Fruit fly (Drosophila melanogaster) whole organism, embryonic: ENCODE results near the gene CG16749.

ENCODE experiments used
- Abd-B ChIP-seq: fragments of 200-800 bp; sonication (Bioruptor generic); optimal IDR thresholded peaks from 2 replicates; lab custom pipeline; 2018; ENCODE audit warnings: missing biosample characterization, mild to moderate bottlenecking, missing genetic modification characterization, moderate library complexity
- CG10959 ChIP-seq: fragments of 200-800 bp; sonication (Bioruptor generic); IDR thresholded peaks from 2 replicates; pipeline ENCODE4 v1.3.6; 2022; ENCODE audit warnings: missing biosample characterization, missing genetic modification characterization
- CG14965 ChIP-seq: fragments of 200-800 bp; sonication (Bioruptor generic); optimal IDR thresholded peaks from 2 replicates; lab custom pipeline; 2016; ENCODE audit warnings: missing biosample characterization, missing genetic modification characterization, borderline replicate concordance
- CG15011 ChIP-seq: fragments of 200-800 bp; sonication (Bioruptor generic); optimal IDR thresholded peaks from 3 replicates; lab custom pipeline; 2018; ENCODE audit warnings: missing biosample characterization, mild to moderate bottlenecking, missing genetic modification characterization
- CG15479 ChIP-seq: fragments of 200-800 bp; sonication (Bioruptor generic); optimal IDR thresholded peaks from 3 replicates; lab custom pipeline; 2019; ENCODE audit warnings: missing biosample characterization, mild to moderate bottlenecking, missing genetic modification characterization, moderate library complexity
- CG15514 ChIP-seq: fragments of 200-800 bp; sonication (Bioruptor generic); optimal IDR thresholded peaks from 3 replicates; lab custom pipeline; 2017; ENCODE audit warnings: missing biosample characterization, missing genetic modification characterization, mild to moderate bottlenecking, moderate library complexity, missing genetic modification reagents
- CG17385 ChIP-seq: fragments of 200-800 bp; sonication (Bioruptor generic); optimal IDR thresholded peaks from 3 replicates; lab custom pipeline; 2018; ENCODE audit warnings: missing biosample characterization, mild to moderate bottlenecking, missing genetic modification characterization
- CG31365 ChIP-seq: fragments of 200-800 bp; sonication (Bioruptor generic); optimal IDR thresholded peaks from 2 replicates; lab custom pipeline; 2018; ENCODE audit warnings: missing biosample characterization, mild to moderate bottlenecking, missing genetic modification characterization
- CG32532 ChIP-seq: fragments of 200-800 bp; sonication (Bioruptor generic); IDR thresholded peaks from 2 replicates; pipeline ENCODE4 v1.3.6; 2022; ENCODE audit warnings: missing biosample characterization, missing genetic modification characterization
- CG32772 ChIP-seq: fragments of 200-800 bp; sonication (Bioruptor generic); IDR thresholded peaks from 2 replicates; pipeline ENCODE4 v1.3.6; 2022; ENCODE audit warnings: missing biosample characterization, missing genetic modification characterization
- CG3281 ChIP-seq: fragments of 200-800 bp; sonication (Bioruptor generic); optimal IDR thresholded peaks from 3 replicates; lab custom pipeline; 2017; ENCODE audit warnings: missing biosample characterization, mild to moderate bottlenecking, missing genetic modification characterization
- CG33213 ChIP-seq: fragments of 200-800 bp; sonication (Bioruptor generic); optimal IDR thresholded peaks from 3 replicates; lab custom pipeline; 2016; ENCODE audit warnings: missing biosample characterization, missing genetic modification characterization
- CG6654 ChIP-seq: fragments of 200-800 bp; sonication (Bioruptor generic); optimal IDR thresholded peaks from 2 replicates; lab custom pipeline; 2017; ENCODE audit warnings: missing biosample characterization, mild to moderate bottlenecking, missing genetic modification characterization
- CG6689 ChIP-seq: fragments of 200-800 bp; sonication (Bioruptor generic); IDR thresholded peaks from 2 replicates; pipeline ENCODE4 v1.3.6; 2022; ENCODE audit warnings: missing biosample characterization, missing genetic modification characterization
- CG8281 ChIP-seq: fragments of 200-800 bp; sonication (Bioruptor generic); optimal IDR thresholded peaks from 2 replicates; lab custom pipeline; 2018; ENCODE audit warnings: missing biosample characterization, mild to moderate bottlenecking, missing genetic modification characterization, moderate library complexity
- Dek ChIP-seq: fragments of 200-800 bp; sonication (Bioruptor generic); optimal IDR thresholded peaks from 3 replicates; lab custom pipeline; 2019; ENCODE audit warnings: missing biosample characterization, mild to moderate bottlenecking, missing genetic modification characterization, moderate library complexity
- Fer2 ChIP-seq: fragments of 200-800 bp; sonication (Bioruptor generic); optimal IDR thresholded peaks from 2 replicates; lab custom pipeline; 2018; ENCODE audit warnings: missing biosample characterization, mild to moderate bottlenecking, missing genetic modification characterization, moderate library complexity
- Fer3 ChIP-seq: fragments of 200-800 bp; sonication (Bioruptor generic); optimal IDR thresholded peaks from 2 replicates; lab custom pipeline; 2018; ENCODE audit warnings: missing biosample characterization, mild to moderate bottlenecking, missing genetic modification characterization, moderate library complexity
- Hmr ChIP-seq: fragments of 200-800 bp; sonication (Bioruptor generic); optimal IDR thresholded peaks from 3 replicates; lab custom pipeline; 2017; ENCODE audit warnings: mild to moderate bottlenecking, missing biosample characterization, missing genetic modification reagents, missing genetic modification characterization
- Kr ChIP-seq: fragments of 200-800 bp; sonication (Bioruptor generic); optimal IDR thresholded peaks from 2 replicates; lab custom pipeline; 2017; ENCODE audit warnings: missing biosample characterization, mild to moderate bottlenecking, missing genetic modification characterization
- Lhr ChIP-seq: fragments of 200-800 bp; sonication (Bioruptor generic); optimal IDR thresholded peaks from 3 replicates; lab custom pipeline; 2017; ENCODE audit warnings: mild to moderate bottlenecking, missing biosample characterization, missing genetic modification reagents, missing genetic modification characterization
- Lim3 ChIP-seq: fragments of 200-800 bp; sonication (Bioruptor generic); IDR thresholded peaks from 2 replicates; pipeline ENCODE4 v1.3.6; 2022; ENCODE audit warnings: missing biosample characterization, missing genetic modification characterization
- Oaz ChIP-seq: fragments of 200-800 bp; sonication (Bioruptor generic); IDR thresholded peaks from 2 replicates; pipeline ENCODE4 v1.3.6; 2022; ENCODE audit warnings: missing biosample characterization, missing genetic modification characterization
- Ssrp ChIP-seq: fragments of 200-800 bp; sonication (Bioruptor generic); optimal IDR thresholded peaks from 2 replicates; lab custom pipeline; 2018; ENCODE audit warnings: missing biosample characterization, mild to moderate bottlenecking, missing genetic modification characterization, moderate library complexity
- Trl ChIP-seq, 3 experiments: fragments of >200 bp in 2 of 3; fragments of 200-800 bp in 1 of 3; sonication (Bioruptor generic) in 1 of 3; optimal IDR thresholded peaks; 2 replicates in 1 of 3; 3 replicates in 2 of 3; lab custom pipeline; 2016 to 2017; ENCODE audit warnings: missing biosample characterization in 1 of 3, missing genetic modification characterization in 1 of 3
- YL-1 ChIP-seq: fragments of 200-800 bp; sonication (Bioruptor generic); optimal IDR thresholded peaks from 3 replicates; lab custom pipeline; 2017; ENCODE audit warnings: missing biosample characterization, mild to moderate bottlenecking, missing genetic modification characterization
- ab ChIP-seq: fragments of 200-800 bp; sonication (Bioruptor generic); optimal IDR thresholded peaks from 2 replicates; lab custom pipeline; 2016; ENCODE audit warnings: missing biosample characterization, missing genetic modification characterization
- bigmax ChIP-seq: fragments of 200-800 bp; sonication (Bioruptor generic); optimal IDR thresholded peaks from 2 replicates; lab custom pipeline; 2018; ENCODE audit warnings: missing biosample characterization, mild to moderate bottlenecking, missing genetic modification characterization
- caup ChIP-seq: fragments of 200-800 bp; sonication (Bioruptor generic); optimal IDR thresholded peaks from 3 replicates; lab custom pipeline; 2017; ENCODE audit warnings: missing biosample characterization, mild to moderate bottlenecking, missing genetic modification characterization, moderate library complexity; ENCODE audit not compliant: severe bottlenecking
- chif ChIP-seq, 2 experiments: fragments of 200-800 bp; sonication (Bioruptor generic); optimal IDR thresholded peaks; 3 replicates each; lab custom pipeline; 2016; ENCODE audit warnings: missing biosample characterization in 2 of 2, missing genetic modification characterization in 2 of 2
- croc ChIP-seq: fragments of 200-800 bp; sonication (Bioruptor generic); conservative IDR thresholded peaks from 3 replicates; pipeline ENCODE4 v1.3.6; 2022; ENCODE audit warnings: missing biosample characterization, missing genetic modification characterization
- fu2 ChIP-seq: fragments of 200-800 bp; sonication (Bioruptor generic); optimal IDR thresholded peaks from 2 replicates; lab custom pipeline; 2016; ENCODE audit warnings: missing biosample characterization, missing genetic modification characterization
- gsb-n ChIP-seq: fragments of 200-800 bp; sonication (Bioruptor generic); optimal IDR thresholded peaks from 3 replicates; lab custom pipeline; 2018; ENCODE audit warnings: missing biosample characterization, mild to moderate bottlenecking, missing genetic modification characterization
- ham ChIP-seq: fragments of 200-800 bp; sonication (Bioruptor generic); IDR thresholded peaks from 2 replicates; pipeline ENCODE4 v1.3.6; 2022; ENCODE audit warnings: missing biosample characterization, missing genetic modification characterization
- ind ChIP-seq: fragments of 200-800 bp; sonication (Bioruptor generic); optimal IDR thresholded peaks from 3 replicates; lab custom pipeline; 2016; ENCODE audit warnings: missing biosample characterization, missing genetic modification characterization
- mirr ChIP-seq: fragments of 200-800 bp; sonication (Bioruptor generic); optimal IDR thresholded peaks from 3 replicates; lab custom pipeline; 2018; ENCODE audit warnings: missing biosample characterization, mild to moderate bottlenecking, missing genetic modification characterization
- pan ChIP-seq, 4 experiments: fragments of >200 bp in 3 of 4; fragments of 200-800 bp in 1 of 4; sonication (Bioruptor generic) in 1 of 4; optimal IDR thresholded peaks in 3 of 4; IDR thresholded peaks in 1 of 4; 2 replicates each; pipeline versions ENCODE4 v1.3.6 to Lab custom; 2017 to 2022; ENCODE audit warnings: missing biosample characterization in 2 of 4, missing genetic modification characterization in 2 of 4, mixed read lengths in 1 of 4
- pros ChIP-seq: fragments of 200-800 bp; sonication (Bioruptor generic); optimal IDR thresholded peaks from 3 replicates; lab custom pipeline; 2019; ENCODE audit warnings: missing biosample characterization, mild to moderate bottlenecking, missing genetic modification characterization, moderate library complexity
- pzg ChIP-seq: fragments of 200-800 bp; sonication (Bioruptor generic); optimal IDR thresholded peaks from 3 replicates; lab custom pipeline; 2018; ENCODE audit warnings: missing biosample characterization, mild to moderate bottlenecking, missing genetic modification characterization, moderate library complexity
- ranshi ChIP-seq: fragments of 200-800 bp; sonication (Bioruptor generic); IDR thresholded peaks from 2 replicates; pipeline ENCODE4 v1.3.6; 2022; ENCODE audit warnings: missing biosample characterization, missing genetic modification characterization
- sima ChIP-seq: fragments of 200-800 bp; sonication (Bioruptor generic); optimal IDR thresholded peaks from 2 replicates; lab custom pipeline; 2016; ENCODE audit warnings: missing biosample characterization, missing genetic modification characterization
- slbo ChIP-seq: fragments of 200-800 bp; sonication (Bioruptor generic); IDR thresholded peaks from 2 replicates; pipeline ENCODE4 v1.3.6; 2022; ENCODE audit warnings: missing biosample characterization, missing genetic modification characterization
- slp2 ChIP-seq: fragments of 200-800 bp; sonication (Bioruptor generic); optimal IDR thresholded peaks from 2 replicates; lab custom pipeline; 2016; ENCODE audit warnings: missing biosample characterization, missing genetic modification characterization
- so ChIP-seq: fragments of 200-800 bp; sonication (Bioruptor generic); IDR thresholded peaks from 3 replicates; pipeline ENCODE4 v1.3.6; 2022; ENCODE audit warnings: missing biosample characterization, missing genetic modification characterization
- stc ChIP-seq: fragments of 200-800 bp; sonication (Bioruptor generic); IDR thresholded peaks from 2 replicates; pipeline ENCODE4 v1.3.6; 2022; ENCODE audit warnings: missing biosample characterization, missing genetic modification characterization
- unc-4 ChIP-seq: fragments of 200-800 bp; sonication (Bioruptor generic); IDR thresholded peaks from 2 replicates; pipeline ENCODE4 v1.3.6; 2022; ENCODE audit warnings: missing biosample characterization, missing genetic modification characterization; ENCODE audit not compliant: partially characterized antibody
- wek ChIP-seq: fragments of 200-800 bp; sonication (Bioruptor generic); optimal IDR thresholded peaks from 3 replicates; lab custom pipeline; 2018; ENCODE audit warnings: missing biosample characterization, mild to moderate bottlenecking, missing genetic modification characterization, moderate library complexity

CG16749 gene

dm6 chr3R:9339176-9340075, 7.7 kb upstream of the CG16749 start (continued):
- TF ChIP-seq CG8281 (peak; percentile 36), pros (GFP tag; lab: Kevin White, UChicago) (peak; percentile 60), CG6654 (GFP tag; lab: Kevin White, UChicago) (peak; percentile 7), CG15479 (no peak), Dek (tag; lab: Kevin White, UChicago) (no peak), Kr (peak; percentile 15), ranshi (GFP tag; lab: Robert Waterston, UW) (peak; percentile 47; the same call in 1 of the 2 replicates), fu2 (GFP tag; lab: Kevin White, UChicago) (no peak), CG6689 (GFP tag; lab: Robert Waterston, UW) (peak; percentile 50; the same call in 1 of the 2 replicates), CG17385 (GFP tag; lab: Kevin White, UChicago) (peak; percentile 61), Lim3 (GFP tag; lab: Robert Waterston, UW) (no peak), ind (peak; percentile 17), CG32532 (GFP tag; lab: Robert Waterston, UW) (peak; percentile 34; the same call in 1 of the 2 replicates), CG10959 (GFP tag; lab: Robert Waterston, UW) (no peak), pan (optimal IDR thresholded peaks at IDR 0.05; lab: Kevin White, UChicago) (no peak), pan (GFP tag; optimal IDR thresholded peaks at IDR 0.05 in 1 of 2, IDR thresholded peaks at IDR 0.05 in 1 of 2) (peak in 1 of 2 experiments; percentile 73), sima (no peak), wek (peak; percentile 53), caup (GFP tag; lab: Kevin White, UChicago) (peak; percentile 17), Hmr (peak; percentile 37), ham (GFP tag; lab: Robert Waterston, UW) (no peak), YL-1 (GFP tag; lab: Kevin White, UChicago) (peak; percentile 36), CG33213 (GFP tag; lab: Kevin White, UChicago) (peak; percentile 11), bigmax (GFP tag; lab: Kevin White, UChicago) (no peak), mirr (GFP tag; lab: Kevin White, UChicago) (peak; percentile 67), Trl (optimal IDR thresholded peaks at IDR 0.05; lab: Kevin White, UChicago) (no peak), Trl (GFP tag; optimal IDR thresholded peaks at IDR 0.05; lab: Kevin White, UChicago) (no peak), Fer3 (tag; lab: Kevin White, UChicago) (no peak), ab (GFP tag; lab: Kevin White, UChicago) (no peak), CG32772 (GFP tag; lab: Robert Waterston, UW) (no peak), Ssrp (tag; lab: Kevin White, UChicago) (peak; percentile 71), slp2 (GFP tag; lab: Kevin White, UChicago) (peak; percentile 14), gsb-n (tag; lab: Kevin White, UChicago) (peak; percentile 80), CG14965 (no peak), slbo (GFP tag; lab: Robert Waterston, UW) (no peak), croc (GFP tag; lab: Robert Waterston, UW) (no peak), unc-4 (GFP tag; lab: Robert Waterston, UW) (no peak), chif (GFP tag; optimal IDR thresholded peaks at IDR 0.05; lab: Kevin White, UChicago) (peak in 1 of 2 experiments; percentile 66), pzg (GFP tag; lab: Kevin White, UChicago) (no peak), CG15514 (GFP tag; lab: Kevin White, UChicago) (peak; percentile 1), CG3281 (GFP tag; lab: Kevin White, UChicago) (peak; percentile 42), CG15011 (GFP tag; lab: Kevin White, UChicago) (no peak), Abd-B (no peak), Lhr (GFP tag; lab: Kevin White, UChicago) (peak; percentile 40), Oaz (GFP tag; lab: Robert Waterston, UW) (no peak), so (GFP tag; lab: Robert Waterston, UW) (no peak), CG31365 (tag; lab: Kevin White, UChicago) (no peak), Fer2 (no peak), stc (0 out of 2 replicates have a peak, but pooled peaks have one; percentile 7)
